Fruit fly (Drosophila melanogaster) S2 (cell line): Measurements from ENCODE around the gene CG5050.

Experiments used
- CG8478 ChIP-seq: fragments of >200 bp; optimal IDR thresholded peaks from 2 replicates; lab custom pipeline; 2018
- CTCF ChIP-seq, 2 experiments: fragments of >200 bp; optimal IDR thresholded peaks; 2 replicates each; lab custom pipeline; 2018

DNA sequence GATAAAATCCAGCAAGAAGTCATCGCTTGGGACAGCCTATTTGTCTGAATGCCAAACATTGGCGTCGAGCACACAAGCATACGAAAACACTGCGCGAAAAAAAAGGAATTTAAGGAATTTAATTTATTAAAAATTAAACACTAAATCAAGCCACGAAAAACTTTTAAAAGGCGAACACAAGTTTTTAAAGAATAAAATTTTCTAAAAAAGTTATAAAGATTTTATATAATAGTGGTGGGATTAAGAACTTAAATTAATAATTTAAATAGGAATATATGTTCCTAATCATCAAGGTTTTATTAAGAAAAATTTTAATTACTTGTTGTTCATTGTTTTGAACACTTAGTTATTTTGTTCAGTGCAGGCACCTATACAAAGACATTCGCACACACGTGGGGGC, 31.4 kb upstream of the CG5050 start:
- TF ChIP-seq CTCF (optimal IDR thresholded peaks at IDR 0.05; lab: Kevin White, UChicago) = no peak
- no peak for TF ChIP-seq CG8478 (lab: Kevin White, UChicago)
